Worm (Caenorhabditis elegans) whole organism, L4 larva: ENCODE data around the gene Y113G7A.13.

Source experiments
- aly-2 ChIP-seq: sonication (generic microtip); optimal IDR thresholded peaks from 2 replicates; lab custom pipeline; 2018; ENCODE audit warnings: missing biosample characterization, missing genetic modification characterization
- cey-2 ChIP-seq: sonication (generic microtip); optimal IDR thresholded peaks from 3 replicates; lab custom pipeline; 2017; ENCODE audit warnings: missing genetic modification characterization, mild to moderate bottlenecking, missing compliant biosample characterization, antibody characterized with exemption, borderline replicate concordance; ENCODE audit not compliant: insufficient read depth
- dmd-6 ChIP-seq: fragments of 200-800 bp; sonication (Bioruptor generic); IDR thresholded peaks from 2 replicates; pipeline ENCODE4 v1.3.6; 2022; ENCODE audit warnings: missing genetic modification reagents, missing genetic modification characterization, missing compliant biosample characterization
- dve-1 ChIP-seq: sonication (generic microtip); optimal IDR thresholded peaks from 2 replicates; lab custom pipeline; 2017; ENCODE audit warnings: antibody characterized with exemption, mild to moderate bottlenecking, missing genetic modification characterization, missing compliant biosample characterization; ENCODE audit not compliant: insufficient read depth
- fkh-10 ChIP-seq: fragments of 150-350 bp; optimal IDR thresholded peaks from 2 replicates; lab custom pipeline; 2014; ENCODE audit warnings: missing biosample characterization, missing genetic modification reagents, missing genetic modification characterization
- lim-7 ChIP-seq: fragments of 200-800 bp; sonication (Bioruptor generic); IDR thresholded peaks from 2 replicates; pipeline ENCODE4 v1.3.6; 2022; ENCODE audit warnings: missing genetic modification characterization, missing compliant biosample characterization
- lin-15B ChIP-seq: fragments of 150-350 bp; sonication (generic microtip); optimal IDR thresholded peaks from 3 replicates; lab custom pipeline; 2014; ENCODE audit warnings: missing biosample characterization, missing genetic modification characterization
- mdl-1 ChIP-seq, 2 experiments: fragments of 150-350 bp in 1 of 2; sonication (generic microtip) in 1 of 2; optimal IDR thresholded peaks; 2 replicates each; lab custom pipeline; 2014 to 2017; ENCODE audit warnings: missing biosample characterization in 2 of 2, missing genetic modification characterization in 2 of 2
- mxl-3 ChIP-seq: fragments of 200-800 bp; sonication (Bioruptor generic); optimal IDR thresholded peaks from 2 replicates; lab custom pipeline; 2018; ENCODE audit warnings: mild to moderate bottlenecking, missing genetic modification characterization, missing compliant biosample characterization
- nhr-10 ChIP-seq: fragments of 150-350 bp; optimal IDR thresholded peaks from 2 replicates; lab custom pipeline; 2014; ENCODE audit warnings: missing biosample characterization, missing genetic modification characterization
- nhr-237 ChIP-seq: sonication (generic microtip); optimal IDR thresholded peaks from 2 replicates; lab custom pipeline; 2017; ENCODE audit warnings: missing biosample characterization, missing genetic modification characterization
- nhr-41 ChIP-seq: fragments of 200-800 bp; sonication (Bioruptor generic); IDR thresholded peaks from 2 replicates; pipeline ENCODE4 v1.3.6; 2022; ENCODE audit warnings: missing genetic modification reagents, missing genetic modification characterization, missing compliant biosample characterization
- unc-62 ChIP-seq, 3 experiments: fragments of 150-350 bp in 1 of 3; sonication (generic microtip); optimal IDR thresholded peaks in 2 of 3; peaks in 1 of 3; 1 replicate in 1 of 3; 2 replicates in 2 of 3; lab custom pipeline; 2014 to 2017; ENCODE audit warnings: missing biosample characterization in 3 of 3, missing genetic modification characterization in 3 of 3, missing genetic modification reagents in 3 of 3, missing genotype in 1 of 3

- TF ChIP-seq aly-2 (no peak), nhr-10 (tag; lab: Kevin White, UChicago) (no peak), dmd-6 (GFP tag; lab: Robert Waterston, UW) (no peak), fkh-10 (no peak), unc-62 (GFP tag; optimal IDR thresholded peaks at IDR 0.05 in 1 of 2; lab: Kevin White, UChicago) (no peak), unc-62 (tag; optimal IDR thresholded peaks at IDR 0.05; lab: Kevin White, UChicago) (no peak), dve-1 (tag; lab: Kevin White, UChicago) (no peak), cey-2 (no peak), nhr-41 (GFP tag; lab: Robert Waterston, UW) (no peak), nhr-237 (tag; lab: Kevin White, UChicago) (no peak), mxl-3 (GFP tag; lab: Kevin White, UChicago) (no peak), lim-7 (GFP tag; lab: Robert Waterston, UW) (no peak), lin-15B (tag; lab: Kevin White, UChicago) (no peak), mdl-1 (tag; optimal IDR thresholded peaks at IDR 0.05; lab: Kevin White, UChicago) (no peak)
Measured at ce11 chrV:20133163-20133562, 14.8 kb upstream of the Y113G7A.13 start, which contains the start of gene ssu-1.
